Fruit fly (Drosophila melanogaster) whole organism, embryonic: ENCODE data around the gene baf.

Experiments used
- Awh ChIP-seq: fragments of 200-800 bp; sonication (Bioruptor generic); IDR thresholded peaks from 2 replicates; pipeline ENCODE4, ENCODE4 v1.3.6; 2022; ENCODE audit warnings: missing biosample characterization, missing genetic modification characterization
- CG10209 ChIP-seq: fragments of 200-800 bp; sonication (Bioruptor generic); optimal IDR thresholded peaks from 3 replicates; lab custom pipeline; 2017; ENCODE audit warnings: missing biosample characterization, mild to moderate bottlenecking, missing genetic modification characterization, missing genetic modification reagents
- CG10431 ChIP-seq: fragments of 200-800 bp; sonication (Bioruptor generic); optimal IDR thresholded peaks from 3 replicates; lab custom pipeline; 2018; ENCODE audit warnings: missing biosample characterization, mild to moderate bottlenecking, missing genetic modification characterization
- CG13424 ChIP-seq: fragments of 200-800 bp; sonication (Bioruptor generic); optimal IDR thresholded peaks from 2 replicates; lab custom pipeline; 2019; ENCODE audit warnings: missing biosample characterization, mild to moderate bottlenecking, missing genetic modification characterization, moderate library complexity
- CG14441 ChIP-seq: fragments of 200-800 bp; sonication (Bioruptor generic); IDR thresholded peaks from 2 replicates; pipeline ENCODE4 v1.3.6; 2022; ENCODE audit warnings: missing biosample characterization, missing genetic modification characterization
- CG15073 ChIP-seq: fragments of 200-800 bp; sonication (Bioruptor generic); optimal IDR thresholded peaks from 2 replicates; lab custom pipeline; 2016; ENCODE audit warnings: missing biosample characterization, missing genetic modification characterization
- CG1602 ChIP-seq: fragments of 200-800 bp; sonication (Bioruptor generic); optimal IDR thresholded peaks from 3 replicates; lab custom pipeline; 2016; ENCODE audit warnings: missing biosample characterization, missing genetic modification characterization
- CG17385 ChIP-seq: fragments of 200-800 bp; sonication (Bioruptor generic); optimal IDR thresholded peaks from 3 replicates; lab custom pipeline; 2018; ENCODE audit warnings: missing biosample characterization, mild to moderate bottlenecking, missing genetic modification characterization
- CG17612 ChIP-seq: fragments of 200-800 bp; sonication (Bioruptor generic); IDR thresholded peaks from 2 replicates; pipeline ENCODE4 v1.3.6; 2022; ENCODE audit warnings: missing biosample characterization, missing genetic modification characterization
- CG17912 ChIP-seq: fragments of 200-800 bp; sonication (Bioruptor generic); optimal IDR thresholded peaks from 2 replicates; lab custom pipeline; 2018; ENCODE audit warnings: missing biosample characterization, mild to moderate bottlenecking, missing genetic modification characterization
- CG2129 ChIP-seq: fragments of 200-800 bp; sonication (Bioruptor generic); IDR thresholded peaks from 2 replicates; pipeline ENCODE4 v1.3.6; 2022; ENCODE audit warnings: missing biosample characterization, missing genetic modification characterization; ENCODE audit not compliant: partially characterized antibody
- CG33557 ChIP-seq: fragments of 200-800 bp; sonication (Bioruptor generic); optimal IDR thresholded peaks from 2 replicates; lab custom pipeline; 2019; ENCODE audit warnings: missing biosample characterization, mild to moderate bottlenecking, missing genetic modification characterization, moderate library complexity
- CG4404 ChIP-seq: fragments of 200-800 bp; sonication (Bioruptor generic); IDR thresholded peaks from 2 replicates; pipeline ENCODE4 v1.3.6; 2022; ENCODE audit warnings: missing biosample characterization, missing genetic modification characterization
- CG6654 ChIP-seq: fragments of 200-800 bp; sonication (Bioruptor generic); optimal IDR thresholded peaks from 2 replicates; lab custom pipeline; 2017; ENCODE audit warnings: missing biosample characterization, mild to moderate bottlenecking, missing genetic modification characterization
- CG7556 ChIP-seq: fragments of 200-800 bp; sonication (Bioruptor generic); optimal IDR thresholded peaks from 2 replicates; lab custom pipeline; 2017; ENCODE audit warnings: missing biosample characterization, mild to moderate bottlenecking, missing genetic modification characterization
- Dad ChIP-seq: fragments of 200-800 bp; sonication (Bioruptor generic); optimal IDR thresholded peaks from 3 replicates; lab custom pipeline; 2016; ENCODE audit warnings: missing biosample characterization, missing genetic modification characterization
- Dek ChIP-seq: fragments of 200-800 bp; sonication (Bioruptor generic); optimal IDR thresholded peaks from 3 replicates; lab custom pipeline; 2019; ENCODE audit warnings: missing biosample characterization, mild to moderate bottlenecking, missing genetic modification characterization, moderate library complexity
- Drgx ChIP-seq: fragments of 200-800 bp; sonication (Bioruptor generic); IDR thresholded peaks from 2 replicates; pipeline ENCODE4 v1.3.6; 2022; ENCODE audit warnings: missing biosample characterization, missing genetic modification characterization
- ERR ChIP-seq: fragments of 200-800 bp; sonication (Bioruptor generic); optimal IDR thresholded peaks from 2 replicates; lab custom pipeline; 2016; ENCODE audit warnings: missing biosample characterization, missing genetic modification characterization
- Fer2 ChIP-seq: fragments of 200-800 bp; sonication (Bioruptor generic); optimal IDR thresholded peaks from 2 replicates; lab custom pipeline; 2018; ENCODE audit warnings: missing biosample characterization, mild to moderate bottlenecking, missing genetic modification characterization, moderate library complexity
- H2.0 ChIP-seq: fragments of 200-800 bp; sonication (Bioruptor generic); IDR thresholded peaks from 2 replicates; pipeline ENCODE4 v1.3.6; 2022; ENCODE audit warnings: missing biosample characterization, missing genetic modification characterization
- Hmr ChIP-seq: fragments of 200-800 bp; sonication (Bioruptor generic); optimal IDR thresholded peaks from 3 replicates; lab custom pipeline; 2017; ENCODE audit warnings: mild to moderate bottlenecking, missing biosample characterization, missing genetic modification reagents, missing genetic modification characterization
- Hr51 ChIP-seq, 2 experiments: fragments of 200-800 bp; sonication (Bioruptor generic); optimal IDR thresholded peaks; 2 replicates in 1 of 2; 3 replicates in 1 of 2; lab custom pipeline; 2016 to 2018; ENCODE audit warnings: missing biosample characterization in 2 of 2, missing genetic modification characterization in 2 of 2, mild to moderate bottlenecking in 1 of 2, moderate library complexity in 1 of 2
- Jarid2 ChIP-seq: fragments of 200-800 bp; sonication (Bioruptor generic); optimal IDR thresholded peaks from 3 replicates; lab custom pipeline; 2017; ENCODE audit warnings: mild to moderate bottlenecking, missing biosample characterization, missing genetic modification reagents, missing genetic modification characterization
- Med ChIP-seq: fragments of 200-800 bp; sonication (Bioruptor generic); peaks from one replicate; lab custom pipeline; 2016; ENCODE audit warnings: missing biosample characterization, missing genetic modification characterization, mild to moderate bottlenecking, inconsistent platforms, moderate library complexity
- Rx ChIP-seq: fragments of 200-800 bp; sonication (Bioruptor generic); IDR thresholded peaks from 2 replicates; pipeline ENCODE4 v1.3.6; 2022; ENCODE audit warnings: missing biosample characterization, missing genetic modification characterization
- Scr ChIP-seq: fragments of 200-800 bp; sonication (Bioruptor generic); IDR thresholded peaks from 2 replicates; pipeline ENCODE4 v1.3.6; 2022; ENCODE audit warnings: missing biosample characterization, missing genetic modification characterization; ENCODE audit not compliant: partially characterized antibody
- ap ChIP-seq: fragments of 200-800 bp; sonication (Bioruptor generic); IDR thresholded peaks from 2 replicates; pipeline ENCODE4 v1.3.6; 2022; ENCODE audit warnings: missing biosample characterization, missing genetic modification characterization
- az2 ChIP-seq: fragments of 200-800 bp; sonication (Bioruptor generic); optimal IDR thresholded peaks from 3 replicates; lab custom pipeline; 2016; ENCODE audit warnings: missing biosample characterization, missing genetic modification characterization
- bigmax ChIP-seq: fragments of 200-800 bp; sonication (Bioruptor generic); optimal IDR thresholded peaks from 2 replicates; lab custom pipeline; 2018; ENCODE audit warnings: missing biosample characterization, mild to moderate bottlenecking, missing genetic modification characterization
- bsh ChIP-seq, 2 experiments: fragments of 200-800 bp; sonication (Bioruptor generic); optimal IDR thresholded peaks; 2 replicates each; lab custom pipeline; 2017 to 2018; ENCODE audit warnings: mild to moderate bottlenecking in 2 of 2, missing biosample characterization in 2 of 2, missing genetic modification characterization in 2 of 2, moderate library complexity in 1 of 2
- cas ChIP-seq: fragments of 200-800 bp; sonication (Bioruptor generic); IDR thresholded peaks from 2 replicates; pipeline ENCODE4 v1.3.6; 2022; ENCODE audit warnings: missing biosample characterization, missing genetic modification characterization
- cg ChIP-seq: fragments of 200-800 bp; sonication (Bioruptor generic); optimal IDR thresholded peaks from 3 replicates; lab custom pipeline; 2019; ENCODE audit warnings: missing biosample characterization, mild to moderate bottlenecking, missing genetic modification characterization, moderate library complexity
- dimm ChIP-seq: fragments of 200-800 bp; sonication (Bioruptor generic); IDR thresholded peaks from 2 replicates; pipeline ENCODE4 v1.3.6; 2022; ENCODE audit warnings: missing biosample characterization, missing genetic modification characterization
- ems ChIP-seq: fragments of 200-800 bp; sonication (Bioruptor generic); optimal IDR thresholded peaks from 3 replicates; lab custom pipeline; 2016; ENCODE audit warnings: missing biosample characterization, missing genetic modification characterization
- eve ChIP-seq, 2 experiments: fragments of >200 bp; optimal IDR thresholded peaks; 2 replicates each; lab custom pipeline; 2017; ENCODE audit warnings: missing biosample characterization in 2 of 2, missing genetic modification characterization in 2 of 2
- ewg ChIP-seq: fragments of 200-800 bp; sonication (Bioruptor generic); optimal IDR thresholded peaks from 3 replicates; lab custom pipeline; 2017; ENCODE audit warnings: mild to moderate bottlenecking, missing biosample characterization, missing genetic modification reagents, missing genetic modification characterization
- gce ChIP-seq: fragments of 200-800 bp; sonication (Bioruptor generic); IDR thresholded peaks from 3 replicates; pipeline ENCODE4 v1.3.6; 2022; ENCODE audit warnings: missing biosample characterization, missing genetic modification characterization
- gfzf ChIP-seq: fragments of 200-800 bp; sonication (Bioruptor generic); optimal IDR thresholded peaks from 2 replicates; lab custom pipeline; 2016; ENCODE audit warnings: missing biosample characterization, mild to moderate bottlenecking, missing genetic modification characterization, moderate library complexity
- her ChIP-seq: fragments of 200-800 bp; sonication (Bioruptor generic); optimal IDR thresholded peaks from 2 replicates; lab custom pipeline; 2016; ENCODE audit warnings: missing biosample characterization, missing genetic modification characterization
- lilli ChIP-seq: fragments of 200-800 bp; sonication (Bioruptor generic); optimal IDR thresholded peaks from 3 replicates; lab custom pipeline; 2016; ENCODE audit warnings: missing biosample characterization, missing genetic modification characterization
- onecut ChIP-seq: fragments of 200-800 bp; sonication (Bioruptor generic); IDR thresholded peaks from 2 replicates; pipeline ENCODE4 v1.3.6; 2022; ENCODE audit warnings: missing biosample characterization, missing genetic modification characterization
- peb ChIP-seq: fragments of 200-800 bp; sonication (Bioruptor generic); IDR thresholded peaks from 2 replicates; pipeline ENCODE4 v1.3.6; 2022; ENCODE audit warnings: missing biosample characterization, missing genetic modification characterization
- pnt ChIP-seq: fragments of 200-800 bp; sonication (Bioruptor generic); optimal IDR thresholded peaks from 3 replicates; lab custom pipeline; 2016; ENCODE audit warnings: missing biosample characterization, missing genetic modification characterization
- scrt ChIP-seq: fragments of 200-800 bp; sonication (Bioruptor generic); optimal IDR thresholded peaks from 2 replicates; lab custom pipeline; 2018; ENCODE audit warnings: missing biosample characterization, mild to moderate bottlenecking, missing genetic modification characterization, moderate library complexity
- shn ChIP-seq: fragments of 200-800 bp; sonication (Bioruptor generic); optimal IDR thresholded peaks from 3 replicates; lab custom pipeline; 2016; ENCODE audit warnings: missing biosample characterization, missing genetic modification characterization
- sisA ChIP-seq: fragments of 200-800 bp; sonication (Bioruptor generic); IDR thresholded peaks from 2 replicates; pipeline ENCODE4 v1.3.6; 2022; ENCODE audit warnings: missing biosample characterization, missing genetic modification characterization

The baf gene

DNA sequence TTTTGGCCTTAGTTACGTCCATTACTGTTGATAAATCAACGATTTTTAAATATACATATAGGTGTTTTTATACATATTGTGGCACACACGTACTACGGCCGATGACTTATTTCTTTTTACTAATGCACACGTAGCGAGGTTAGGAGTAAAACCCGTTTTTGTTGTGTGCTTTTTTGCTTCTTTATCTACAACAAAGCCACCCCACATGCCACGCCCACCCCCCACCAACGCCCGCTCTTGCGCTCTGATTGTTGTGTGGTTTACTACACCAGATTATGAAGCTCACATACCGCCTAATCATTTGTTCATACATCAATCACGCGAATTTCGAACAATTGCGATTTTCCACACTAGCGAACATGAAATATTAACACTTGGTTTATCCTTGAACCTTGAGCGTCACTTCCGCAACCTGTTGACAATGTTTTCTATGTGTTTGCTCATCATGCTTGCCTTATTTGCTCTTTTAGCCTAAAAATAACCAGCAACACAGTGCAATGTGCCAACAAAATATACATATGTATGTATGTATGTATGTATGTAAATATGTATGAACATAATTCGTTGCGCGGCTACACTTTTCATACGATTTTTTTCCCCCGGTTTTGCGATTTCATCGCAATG lies 36.1 kb upstream of the baf start (continued):
- TF ChIP-seq gfzf (GFP tag; lab: Kevin White, UChicago) (no peak), ap (GFP tag; lab: Robert Waterston, UW) (no peak), ERR (GFP tag; lab: Kevin White, UChicago) (no peak), eve (GFP tag; optimal IDR thresholded peaks at IDR 0.05; lab: Kevin White, UChicago) (peak in 1 of 2 experiments; percentile 45), ewg (peak; percentile 35), scrt (GFP tag; lab: Kevin White, UChicago) (peak; percentile 64), CG14441 (0 out of 2 replicates have a peak, but pooled peaks have one; percentile 35), Hmr (peak; percentile 49), Med (GFP tag; lab: Kevin White, UChicago) (peak; percentile 76), CG2129 (no peak), her (GFP tag; lab: Kevin White, UChicago) (peak; percentile 28), Awh (GFP tag; lab: Robert Waterston, UW) (peak; percentile 27; the same call in 1 of the 2 replicates)

DNA sequence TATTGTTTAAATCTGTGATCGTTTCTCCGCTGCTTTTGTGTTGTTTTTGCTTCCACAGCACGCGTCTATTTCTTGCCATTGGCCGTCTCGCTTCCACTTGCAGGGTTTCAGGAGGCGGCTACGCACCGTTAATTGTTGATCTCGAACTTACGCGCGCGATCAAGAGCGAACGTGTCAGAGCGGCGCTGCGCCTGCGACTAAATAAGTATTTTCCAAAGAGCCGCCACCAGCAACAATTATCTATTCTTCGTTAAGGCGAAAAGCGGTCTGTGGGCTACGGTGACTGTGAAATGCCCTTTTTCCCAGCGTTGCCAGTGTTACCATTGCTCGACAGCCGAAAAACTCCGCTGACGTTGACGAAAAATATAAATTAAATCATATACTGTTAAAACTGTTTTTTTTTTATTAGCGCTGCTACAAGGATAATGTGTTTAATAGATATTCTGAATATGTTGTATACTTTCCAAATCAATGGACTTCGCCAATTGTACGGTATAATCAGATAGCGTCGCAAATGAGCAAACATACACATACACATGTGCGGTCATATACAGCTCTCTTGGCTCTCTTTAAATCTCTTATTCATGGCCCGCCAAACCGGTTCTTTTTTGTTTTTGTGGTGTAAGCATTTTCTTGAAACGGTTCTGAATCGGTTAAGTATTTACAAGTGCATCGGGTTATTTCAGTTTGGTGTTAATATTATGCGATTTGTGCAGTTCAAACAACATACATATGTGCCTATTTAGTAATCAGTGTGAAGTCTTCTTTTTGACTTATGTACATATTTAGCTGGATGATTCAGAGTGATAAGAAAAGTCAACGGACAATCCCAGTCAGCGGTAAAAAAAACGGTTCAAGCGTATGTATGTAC lies 35.0 kb upstream of the baf start, which contains the start of gene pes:
Gene pes, minus strand, starts transcription at position 201 of the 871 bp plus-strand sequence.
- TF ChIP-seq Fer2: peak; percentile 87
- peak; percentile 75 for TF ChIP-seq CG10209 (GFP tag; lab: Kevin White, UChicago)
- TF ChIP-seq CG10431 (GFP tag; lab: Kevin White, UChicago): peak; percentile 9
- TF ChIP-seq peb (GFP tag; lab: Robert Waterston, UW): peak; percentile 89
- TF ChIP-seq CG17912 (GFP tag; lab: Kevin White, UChicago): peak; percentile 59
- TF ChIP-seq H2.0 (GFP tag; lab: Robert Waterston, UW): peak; percentile 94
- peak; percentile 92 for TF ChIP-seq cg (GFP tag; lab: Kevin White, UChicago)
- peak; percentile 81 for TF ChIP-seq CG6654 (GFP tag; lab: Kevin White, UChicago)
- peak; percentile 85 for TF ChIP-seq onecut (GFP tag; lab: Robert Waterston, UW)
- TF ChIP-seq CG4404 (GFP tag; lab: Robert Waterston, UW): peak; percentile 97
- peak; percentile 94 for TF ChIP-seq Drgx (GFP tag; lab: Robert Waterston, UW)
- peak; percentile 85 for TF ChIP-seq pnt (GFP tag; lab: Kevin White, UChicago)
- peak; percentile 20 for TF ChIP-seq CG13424
- no peak for TF ChIP-seq shn (GFP tag; lab: Kevin White, UChicago)
- peak; percentile 95 for TF ChIP-seq sisA
- peak; percentile 94 for TF ChIP-seq ems (GFP tag; lab: Kevin White, UChicago)
- peak; percentile 86 for TF ChIP-seq az2 (GFP tag; lab: Kevin White, UChicago)
- TF ChIP-seq CG17385 (GFP tag; lab: Kevin White, UChicago): peak; percentile 42
- TF ChIP-seq Rx (GFP tag; lab: Robert Waterston, UW): peak; percentile 91
- TF ChIP-seq bsh (GFP tag; optimal IDR thresholded peaks at IDR 0.05; lab: Kevin White, UChicago): peak; percentile 8 to 86
- TF ChIP-seq lilli (GFP tag; lab: Kevin White, UChicago): peak; percentile 95
- no peak for TF ChIP-seq Scr (GFP tag; lab: Robert Waterston, UW)
- peak; percentile 82 for TF ChIP-seq CG17612 (GFP tag; lab: Robert Waterston, UW)
- TF ChIP-seq bigmax (GFP tag; lab: Kevin White, UChicago): no peak
- peak; percentile 86 for TF ChIP-seq gce (GFP tag; lab: Robert Waterston, UW)
- TF ChIP-seq dimm (GFP tag; lab: Robert Waterston, UW): peak; percentile 71; the same call in 1 of the 2 replicates
- peak; percentile 90 to 93 for TF ChIP-seq Hr51 (GFP tag; optimal IDR thresholded peaks at IDR 0.05; lab: Kevin White, UChicago)
- peak; percentile 70 for TF ChIP-seq CG1602 (GFP tag; lab: Kevin White, UChicago)
- peak; percentile 82 for TF ChIP-seq Dad (GFP tag; lab: Kevin White, UChicago)
- peak; percentile 82 for TF ChIP-seq CG7556 (GFP tag; lab: Kevin White, UChicago)
- no peak for TF ChIP-seq Dek (tag; lab: Kevin White, UChicago)
- TF ChIP-seq cas: peak; percentile 79
- TF ChIP-seq CG15073: no peak
- peak; percentile 31 for TF ChIP-seq CG33557 (GFP tag; lab: Kevin White, UChicago)
- peak; percentile 95 for TF ChIP-seq Jarid2 (GFP tag; lab: Kevin White, UChicago)
